Worm (Caenorhabditis elegans): ENCODE measurements around the gene F55C12.4.
A peak's percentile ranks its signal among the peaks of the same experiment; 100 is the strongest.

DNA sequence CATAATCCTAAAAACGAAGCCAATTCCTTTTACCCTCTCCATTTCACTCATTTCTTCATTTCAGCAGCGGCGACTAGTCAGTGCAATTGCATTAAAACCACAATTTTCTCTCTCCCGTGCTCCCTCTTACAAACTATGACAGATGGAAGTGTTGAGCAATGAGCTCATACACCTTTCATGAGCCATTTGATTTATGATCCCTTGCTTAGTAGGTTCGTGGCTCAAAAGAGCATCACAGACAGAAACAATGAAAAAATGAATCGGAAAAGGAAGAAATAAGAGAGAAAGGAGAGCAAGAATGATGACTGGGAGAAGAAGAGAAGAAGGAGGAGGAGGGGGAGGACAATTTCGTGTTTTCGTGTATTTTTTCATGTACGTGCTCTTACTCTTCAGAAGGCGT, 13.3 kb upstream of the F55C12.4 start:
- TF ChIP-seq mab-5 (tag; optimal IDR thresholded peaks at IDR 0.05) (no peak), ces-1 (GFP tag; optimal IDR thresholded peaks at IDR 0.05) (peak; percentile 36), drap-1 (GFP tag; optimal IDR thresholded peaks at IDR 0.05) (no peak), mep-1 (tag; optimal IDR thresholded peaks at IDR 0.05) (no peak), nhr-237 (tag; optimal IDR thresholded peaks at IDR 0.05) (no peak)
